Worm (Caenorhabditis elegans) whole organism, midembryonic: ENCODE measurements around the gene pod-2.

Experiments
- T22C8.4 ChIP-seq: fragments of 200-800 bp; sonication (Bioruptor generic); IDR thresholded peaks from 2 replicates; pipeline ENCODE4 v1.3.6; 2022; ENCODE audit warnings: missing genetic modification characterization, missing compliant biosample characterization
- flt-1 ChIP-seq: fragments of 200-800 bp; sonication (Bioruptor generic); IDR thresholded peaks from 2 replicates; pipeline ENCODE4 v1.3.6; 2022; ENCODE audit warnings: missing genetic modification characterization, missing compliant biosample characterization
- klf-2 ChIP-seq: fragments of 200-800 bp; sonication (Bioruptor generic); conservative IDR thresholded peaks from 2 replicates; pipeline ENCODE4 v1.3.6; 2022; ENCODE audit warnings: missing genetic modification reagents, missing genetic modification characterization, missing compliant biosample characterization
- ref-1 ChIP-seq: fragments of 200-800 bp; sonication (Bioruptor generic); conservative IDR thresholded peaks from 2 replicates; pipeline ENCODE4 v1.3.6; 2022; ENCODE audit warnings: missing genetic modification reagents, missing genetic modification characterization, missing compliant biosample characterization
- tab-1 ChIP-seq: fragments of 200-800 bp; sonication (Bioruptor generic); IDR thresholded peaks from 2 replicates; pipeline ENCODE4 v1.3.6; 2022; ENCODE audit warnings: missing genetic modification characterization, missing compliant biosample characterization
- ztf-23 ChIP-seq: fragments of 200-800 bp; sonication (Bioruptor generic); IDR thresholded peaks from 2 replicates; pipeline ENCODE4 v1.3.6; 2022; ENCODE audit warnings: missing genetic modification reagents, missing genetic modification characterization, missing compliant biosample characterization

- TF ChIP-seq flt-1 (GFP tag; lab: Robert Waterston, UW) (no peak), ztf-23 (GFP tag; lab: Robert Waterston, UW) (no peak), tab-1 (no peak), ref-1 (GFP tag; lab: Robert Waterston, UW) (no peak), T22C8.4 (GFP tag; lab: Robert Waterston, UW) (no peak), klf-2 (GFP tag; lab: Robert Waterston, UW) (no peak)
Measured at ce11 chrII:1159718-1160117, 23.1 kb downstream of the pod-2 start.
